Fruit fly (Drosophila melanogaster): ENCODE results near the gene CG31559.

- no peak for TF ChIP-seq sv (GFP tag; optimal IDR thresholded peaks at IDR 0.05)
- TF ChIP-seq usp (GFP tag; optimal IDR thresholded peaks at IDR 0.05), result no peak
- TF ChIP-seq Sp1 (GFP tag; optimal IDR thresholded peaks at IDR 0.05), result no peak
- TF ChIP-seq lola (GFP tag; optimal IDR thresholded peaks at IDR 0.05), result no peak
- no peak for TF ChIP-seq h (GFP tag; optimal IDR thresholded peaks at IDR 0.05)
- TF ChIP-seq pan (optimal IDR thresholded peaks at IDR 0.05), result no peak
- TF ChIP-seq br (GFP tag; optimal IDR thresholded peaks at IDR 0.05), result no peak
- TF ChIP-seq Myc (optimal IDR thresholded peaks at IDR 0.05), result no peak
- no peak for TF ChIP-seq HLH106 (tag; optimal IDR thresholded peaks at IDR 0.05)
- no peak for TF ChIP-seq Abd-B (GFP tag; optimal IDR thresholded peaks at IDR 0.05)
- TF ChIP-seq psq (GFP tag; optimal IDR thresholded peaks at IDR 0.05), result no peak
- TF ChIP-seq tai (GFP tag; optimal IDR thresholded peaks at IDR 0.05), result no peak
- no peak for TF ChIP-seq Dif (GFP tag; optimal IDR thresholded peaks at IDR 0.05; ENCODE audit: partially characterized antibody)
- TF ChIP-seq rgr (GFP tag; optimal IDR thresholded peaks at IDR 0.05), result no peak
These were observed 2.2 kb downstream of the CG31559 start for dm6 chr3R:6154773-6155295.

Measured in whole organism, wandering third instar larva.